Fruit fly (Drosophila melanogaster) whole organism, prepupa: Measurements from ENCODE around the gene SdicB.
A peak's percentile ranks its signal among the peaks of the same experiment; 100 is the strongest.
"Not testable (repeated sequence)": the region's sequence is repeated elsewhere in the genome, so short reads cannot be mapped to it uniquely, and the experiment has no call there.

ENCODE experiments used
- CG10669 ChIP-seq: fragments of 200-800 bp; sonication (Bioruptor generic); optimal IDR thresholded peaks from 3 replicates; lab custom pipeline; 2018; ENCODE audit warnings: missing biosample characterization, mild to moderate bottlenecking, missing genetic modification characterization, moderate library complexity
- CG11294 ChIP-seq: fragments of 200-800 bp; sonication (Bioruptor generic); IDR thresholded peaks from 2 replicates; pipeline ENCODE4 v1.3.6; 2022; ENCODE audit warnings: missing biosample characterization, missing genetic modification characterization
- CG15336 ChIP-seq: fragments of 200-800 bp; sonication (Bioruptor generic); IDR thresholded peaks from 2 replicates; pipeline ENCODE4 v1.3.6; 2022; ENCODE audit warnings: missing biosample characterization, missing genetic modification characterization
- CG16779 ChIP-seq: fragments of 200-800 bp; sonication (Bioruptor generic); optimal IDR thresholded peaks from 3 replicates; lab custom pipeline; 2017; ENCODE audit warnings: missing biosample characterization, mild to moderate bottlenecking, missing genetic modification characterization
- CG3032 ChIP-seq: fragments of 200-800 bp; optimal IDR thresholded peaks from 2 replicates; lab custom pipeline; 2019; ENCODE audit warnings: missing biosample characterization, mild to moderate bottlenecking, missing genetic modification characterization, moderate library complexity
- CG31627 ChIP-seq: fragments of 200-800 bp; sonication (Bioruptor generic); optimal IDR thresholded peaks from 3 replicates; lab custom pipeline; 2016; ENCODE audit warnings: missing biosample characterization, missing genetic modification characterization
- CG34406 ChIP-seq: fragments of 200-800 bp; sonication (Bioruptor generic); optimal IDR thresholded peaks from 3 replicates; lab custom pipeline; 2016; ENCODE audit warnings: missing biosample characterization, missing genetic modification characterization
- CG3919 ChIP-seq: fragments of 200-800 bp; sonication (Bioruptor generic); optimal IDR thresholded peaks from 3 replicates; lab custom pipeline; 2016; ENCODE audit warnings: missing biosample characterization, missing genetic modification characterization
- CG6276 ChIP-seq: fragments of 200-800 bp; sonication (Bioruptor generic); optimal IDR thresholded peaks from 2 replicates; lab custom pipeline; 2017; ENCODE audit warnings: missing biosample characterization, mild to moderate bottlenecking, missing genetic modification characterization
- CG6792 ChIP-seq: fragments of 200-800 bp; sonication (Bioruptor generic); optimal IDR thresholded peaks from 3 replicates; lab custom pipeline; 2016; ENCODE audit warnings: missing biosample characterization, missing genetic modification characterization
- CG6854 ChIP-seq: fragments of 200-800 bp; sonication (Bioruptor generic); optimal IDR thresholded peaks from 2 replicates; lab custom pipeline; 2017; ENCODE audit warnings: missing biosample characterization, mild to moderate bottlenecking, missing genetic modification characterization
- CG8119 ChIP-seq: fragments of 200-800 bp; sonication (Bioruptor generic); IDR thresholded peaks from 3 replicates; pipeline ENCODE4 v1.3.6; 2022; ENCODE audit warnings: missing biosample characterization, missing genetic modification characterization
- CG8319 ChIP-seq: fragments of 200-800 bp; sonication (Bioruptor generic); optimal IDR thresholded peaks from 3 replicates; lab custom pipeline; 2016; ENCODE audit warnings: missing biosample characterization, missing genetic modification characterization
- CG8632 ChIP-seq: fragments of 200-800 bp; sonication (Bioruptor generic); optimal IDR thresholded peaks from 3 replicates; lab custom pipeline; 2016; ENCODE audit warnings: missing biosample characterization, missing genetic modification characterization
- Eip78C ChIP-seq: fragments of 200-800 bp; sonication (Bioruptor generic); peaks from one replicate; lab custom pipeline; 2016; ENCODE audit warnings: missing biosample characterization, missing genetic modification characterization
- Ets96B ChIP-seq: fragments of 200-800 bp; optimal IDR thresholded peaks from 2 replicates; lab custom pipeline; 2019; ENCODE audit warnings: missing biosample characterization, mild to moderate bottlenecking, missing genetic modification characterization, moderate library complexity
- Gug ChIP-seq: fragments of 200-800 bp; sonication (Bioruptor generic); IDR thresholded peaks from 2 replicates; pipeline ENCODE4 v1.3.6; 2022; ENCODE audit warnings: missing biosample characterization, missing genetic modification characterization
- Hr4 ChIP-seq: fragments of 200-800 bp; sonication (Bioruptor generic); optimal IDR thresholded peaks from 3 replicates; lab custom pipeline; 2016; ENCODE audit warnings: missing biosample characterization, missing genetic modification characterization
- Lpt ChIP-seq: fragments of 200-800 bp; sonication (Bioruptor generic); optimal IDR thresholded peaks from 3 replicates; lab custom pipeline; 2016; ENCODE audit warnings: missing biosample characterization, missing genetic modification characterization
- Smox ChIP-seq: fragments of 200-800 bp; sonication (Bioruptor generic); optimal IDR thresholded peaks from 3 replicates; lab custom pipeline; 2016; ENCODE audit warnings: missing biosample characterization, missing genetic modification characterization
- Sox15 ChIP-seq: fragments of 200-800 bp; sonication (Bioruptor generic); optimal IDR thresholded peaks from 3 replicates; lab custom pipeline; 2016; ENCODE audit warnings: missing biosample characterization, missing genetic modification characterization
- acj6 ChIP-seq: fragments of 200-800 bp; sonication (Bioruptor generic); optimal IDR thresholded peaks from 3 replicates; lab custom pipeline; 2016; ENCODE audit warnings: missing biosample characterization, missing genetic modification characterization
- dac ChIP-seq: fragments of 200-800 bp; sonication (Bioruptor generic); optimal IDR thresholded peaks from 2 replicates; lab custom pipeline; 2017; ENCODE audit warnings: missing biosample characterization, mild to moderate bottlenecking, missing genetic modification characterization
- dsx ChIP-seq: fragments of 200-800 bp; optimal IDR thresholded peaks from 3 replicates; lab custom pipeline; 2019; ENCODE audit warnings: missing biosample characterization, mild to moderate bottlenecking, missing genetic modification characterization, moderate library complexity; ENCODE audit not compliant: poor library complexity, severe bottlenecking
- fd59A ChIP-seq: fragments of 200-800 bp; sonication (Bioruptor generic); optimal IDR thresholded peaks from 2 replicates; lab custom pipeline; 2017; ENCODE audit warnings: missing biosample characterization, mild to moderate bottlenecking, missing genetic modification characterization, missing genetic modification reagents
- fd85E ChIP-seq: fragments of 200-800 bp; sonication (Bioruptor generic); optimal IDR thresholded peaks from 3 replicates; lab custom pipeline; 2016; ENCODE audit warnings: missing biosample characterization, missing genetic modification characterization
- lz ChIP-seq: fragments of 200-800 bp; sonication (Bioruptor generic); optimal IDR thresholded peaks from 3 replicates; lab custom pipeline; 2016; ENCODE audit warnings: missing biosample characterization, missing genetic modification characterization
- net ChIP-seq: fragments of 200-800 bp; sonication (Bioruptor generic); optimal IDR thresholded peaks from 3 replicates; lab custom pipeline; 2016; ENCODE audit warnings: missing biosample characterization, missing genetic modification characterization
- spab ChIP-seq: fragments of 200-800 bp; sonication (Bioruptor generic); optimal IDR thresholded peaks from 2 replicates; lab custom pipeline; 2017; ENCODE audit warnings: missing biosample characterization, mild to moderate bottlenecking, missing genetic modification characterization, missing genetic modification reagents
- ss ChIP-seq, 2 experiments: fragments of 200-800 bp; sonication (Bioruptor generic); optimal IDR thresholded peaks; 2 replicates in 1 of 2; 3 replicates in 1 of 2; lab custom pipeline; 2017 to 2018; ENCODE audit warnings: mild to moderate bottlenecking in 2 of 2, missing biosample characterization in 2 of 2, missing genetic modification characterization in 2 of 2, moderate library complexity in 1 of 2
- svp ChIP-seq: fragments of 200-800 bp; sonication (Bioruptor generic); peaks from one replicate; lab custom pipeline; 2016; ENCODE audit warnings: missing biosample characterization, missing genetic modification characterization
- topi ChIP-seq: fragments of 200-800 bp; sonication (Bioruptor generic); optimal IDR thresholded peaks from 3 replicates; lab custom pipeline; 2016; ENCODE audit warnings: missing biosample characterization, missing genetic modification characterization
- vri ChIP-seq: fragments of 200-800 bp; sonication (Bioruptor generic); optimal IDR thresholded peaks from 3 replicates; lab custom pipeline; 2016; ENCODE audit warnings: missing biosample characterization, mild to moderate bottlenecking, missing genetic modification characterization

SdicB gene

DNA sequence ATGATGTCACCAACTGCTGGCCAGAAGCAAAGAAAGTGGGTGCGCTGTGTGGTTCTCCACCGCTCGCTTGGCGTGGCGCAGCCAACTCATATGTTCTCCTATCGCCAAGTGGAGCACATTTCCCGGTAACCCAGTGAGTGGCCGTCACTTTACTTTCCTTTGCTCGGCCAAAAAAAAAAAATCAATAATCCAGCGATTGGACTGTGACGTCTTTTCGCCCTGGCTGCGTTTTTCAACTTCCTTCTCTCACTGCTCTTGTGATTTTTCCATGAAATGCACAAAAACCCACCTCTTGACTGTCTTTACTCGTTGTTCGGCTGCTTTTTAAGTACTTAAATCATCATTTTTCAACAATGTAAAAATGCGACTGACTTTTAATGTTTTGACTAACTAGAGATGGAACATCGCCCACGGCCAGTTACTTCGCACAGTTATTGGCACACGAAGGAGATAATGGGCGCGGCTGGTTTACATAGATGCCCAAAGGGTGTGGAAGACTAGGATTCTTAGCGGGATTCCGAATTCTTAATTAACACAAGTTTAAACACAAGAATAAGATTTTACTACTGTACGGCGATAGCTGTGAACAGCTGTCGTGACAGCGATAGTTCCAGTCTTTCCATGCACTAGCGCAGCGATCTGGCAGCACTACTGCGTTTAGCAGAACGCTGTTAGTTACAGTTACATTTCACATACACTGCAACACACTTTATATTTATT is 26.6 kb upstream of the SdicB start, which contains the start of gene sw (continued):
- TF ChIP-seq Ets96B (tag; lab: Kevin White, UChicago): peak; percentile 23
- TF ChIP-seq CG8632 (GFP tag; lab: Kevin White, UChicago): no peak
- no peak for TF ChIP-seq CG15336 (GFP tag; lab: Robert Waterston, UW)
- TF ChIP-seq Gug (GFP tag; lab: Robert Waterston, UW): 0 out of 2 replicates have a peak, but pooled peaks have one; percentile 16
- TF ChIP-seq fd59A (GFP tag; lab: Kevin White, UChicago): no peak
- peak; percentile 28 for TF ChIP-seq acj6 (GFP tag; lab: Kevin White, UChicago)
- TF ChIP-seq CG8119 (GFP tag; lab: Robert Waterston, UW): no peak
- TF ChIP-seq fd85E (GFP tag; lab: Kevin White, UChicago): no peak
- TF ChIP-seq CG16779 (tag; lab: Kevin White, UChicago): no peak
- peak; percentile 12 for TF ChIP-seq Smox (GFP tag; lab: Kevin White, UChicago)
- TF ChIP-seq topi (GFP tag; lab: Kevin White, UChicago): peak; percentile 41
- TF ChIP-seq Sox15 (GFP tag; lab: Kevin White, UChicago): peak; percentile 41
- TF ChIP-seq lz (GFP tag; lab: Kevin White, UChicago): peak; percentile 66
- no peak for TF ChIP-seq Lpt (GFP tag; lab: Kevin White, UChicago)
- peak; percentile 38 for TF ChIP-seq CG3919 (GFP tag; lab: Kevin White, UChicago)
- TF ChIP-seq dac: peak; percentile 12
- TF ChIP-seq Eip78C: peak; percentile 76
- TF ChIP-seq CG10669 (GFP tag; lab: Kevin White, UChicago): peak; percentile 27
- no peak for TF ChIP-seq vri (GFP tag; lab: Kevin White, UChicago)

DNA sequence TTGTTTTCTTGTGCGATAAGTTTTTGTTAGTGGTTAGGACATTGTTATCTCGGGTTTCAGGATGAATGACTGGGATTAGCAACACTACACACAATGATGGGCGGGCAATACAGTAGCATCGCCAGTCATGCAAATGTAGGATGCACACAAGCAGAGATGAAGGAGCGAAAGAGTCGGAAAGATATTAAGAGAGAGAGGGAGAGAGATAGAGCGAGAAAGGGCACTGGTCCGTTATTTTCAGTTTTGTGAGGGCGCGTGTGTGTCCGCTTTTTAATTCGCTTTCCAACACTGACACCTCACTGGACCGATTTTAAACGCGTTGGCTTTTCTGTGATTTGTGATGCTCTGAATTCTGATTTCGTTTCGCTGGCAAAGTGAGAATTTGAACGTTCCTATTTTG is 22.3 kb upstream of the SdicB start:
- TF ChIP-seq CG8119 (GFP tag; lab: Robert Waterston, UW): no peak
- no peak for TF ChIP-seq CG8319
- TF ChIP-seq net: no peak
- TF ChIP-seq CG34406 (GFP tag; lab: Kevin White, UChicago): no peak
- TF ChIP-seq spab (GFP tag; lab: Kevin White, UChicago): no peak
- TF ChIP-seq Hr4 (GFP tag; lab: Kevin White, UChicago): no peak
- TF ChIP-seq CG10669 (GFP tag; lab: Kevin White, UChicago): no peak
- TF ChIP-seq Lpt (GFP tag; lab: Kevin White, UChicago): no peak
- no peak for TF ChIP-seq CG31627 (GFP tag; lab: Kevin White, UChicago)
- TF ChIP-seq Ets96B (tag; lab: Kevin White, UChicago): no peak
- no peak for TF ChIP-seq Smox (GFP tag; lab: Kevin White, UChicago)
- TF ChIP-seq Sox15 (GFP tag; lab: Kevin White, UChicago): no peak
- TF ChIP-seq Gug (GFP tag; lab: Robert Waterston, UW): no peak
- no peak for TF ChIP-seq svp (GFP tag; lab: Kevin White, UChicago)
- TF ChIP-seq CG6792 (GFP tag; lab: Kevin White, UChicago): no peak
- TF ChIP-seq CG11294: no peak
- no peak for TF ChIP-seq ss (GFP tag; optimal IDR thresholded peaks at IDR 0.05; lab: Kevin White, UChicago)
- TF ChIP-seq CG3919 (GFP tag; lab: Kevin White, UChicago): no peak
- TF ChIP-seq CG6854 (GFP tag; lab: Kevin White, UChicago): no peak

DNA sequence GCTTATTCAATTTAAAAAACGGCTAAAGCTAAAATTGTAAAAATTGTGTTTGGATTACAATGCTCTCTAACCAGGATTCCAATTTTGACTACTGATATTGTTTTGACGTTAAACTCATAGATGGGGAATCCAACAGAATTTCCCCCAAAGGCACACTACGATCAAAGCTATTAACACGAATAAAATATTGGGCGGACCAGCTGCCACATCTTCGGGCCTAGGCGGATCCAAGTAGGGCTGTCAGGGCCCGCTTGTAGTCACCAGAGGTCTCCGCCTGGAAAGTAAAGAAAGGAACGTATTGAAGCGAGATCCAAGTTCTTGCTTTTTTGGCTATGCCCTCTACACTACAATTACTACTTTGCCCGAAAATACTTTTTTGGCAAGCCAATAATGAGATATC is 15.5 kb upstream of the SdicB start, which contains the start of gene Sdic4:
Gene Sdic4 (minus strand): TSS at position 101 of the 400 bp plus-strand sequence.
- not testable (repeated sequence) for TF ChIP-seq CG10669, CG6276, dsx (GFP tag; lab: Kevin White, UChicago)

DNA sequence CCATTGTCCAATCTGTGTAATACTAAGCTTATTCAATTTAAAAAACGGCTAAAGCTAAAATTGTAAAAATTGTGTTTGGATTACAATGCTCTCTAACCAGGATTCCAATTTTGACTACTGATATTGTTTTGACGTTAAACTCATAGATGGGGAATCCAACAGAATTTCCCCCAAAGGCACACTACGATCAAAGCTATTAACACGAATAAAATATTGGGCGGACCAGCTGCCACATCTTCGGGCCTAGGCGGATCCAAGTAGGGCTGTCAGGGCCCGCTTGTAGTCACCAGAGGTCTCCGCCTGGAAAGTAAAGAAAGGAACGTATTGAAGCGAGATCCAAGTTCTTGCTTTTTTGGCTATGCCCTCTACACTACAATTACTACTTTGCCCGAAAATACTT is 7.8 kb upstream of the SdicB start, which contains the start of gene SdicC:
Gene SdicC (minus strand): TSS at position 101 of the 400 bp plus-strand sequence.
- TF ChIP-seq CG3032 (tag; lab: Kevin White, UChicago); topi (GFP tag; lab: Kevin White, UChicago); CG8632 (GFP tag; lab: Kevin White, UChicago): not testable (repeated sequence)
